Fruit fly (Drosophila melanogaster) whole organism, wandering third instar larva: Measurements from ENCODE around the gene Nnf1b.
A peak's percentile ranks its signal among the peaks of the same experiment; 100 is the strongest.

Experiments
- Hnf4 ChIP-seq: fragments of 200-800 bp; sonication (Bioruptor generic); optimal IDR thresholded peaks from 2 replicates; lab custom pipeline; 2016; ENCODE audit warnings: missing biosample characterization, mild to moderate bottlenecking, missing genetic modification characterization
- OdsH ChIP-seq: fragments of 200-800 bp; sonication (Bioruptor generic); optimal IDR thresholded peaks from 2 replicates; lab custom pipeline; 2016; ENCODE audit warnings: missing biosample characterization, mild to moderate bottlenecking, missing genetic modification characterization
- ey ChIP-seq: fragments of 200-800 bp; sonication (Bioruptor generic); optimal IDR thresholded peaks from 2 replicates; lab custom pipeline; 2016; ENCODE audit warnings: missing biosample characterization, missing genetic modification characterization
- usp ChIP-seq: fragments of >200 bp; optimal IDR thresholded peaks from 2 replicates; lab custom pipeline; 2017; ENCODE audit warnings: missing biosample characterization, missing genetic modification characterization

- TF ChIP-seq ey (peak; percentile 16), Hnf4 (GFP tag; lab: Kevin White, UChicago) (peak; percentile 67), usp (GFP tag; lab: Kevin White, UChicago) (no peak), OdsH (GFP tag; lab: Kevin White, UChicago) (peak; percentile 76)
Measured at dm6 chr2L:856001-856400, 45.6 kb downstream of the Nnf1b start.
